Worm (Caenorhabditis elegans) whole organism, late embryonic: Measurements from ENCODE around the gene Y69A2AR.1.

Source experiments
- C38D4.7 ChIP-seq: fragments of 200-800 bp; sonication (Bioruptor generic); optimal IDR thresholded peaks from 2 replicates; lab custom pipeline; 2018; ENCODE audit warnings: mild to moderate bottlenecking, missing genetic modification characterization, moderate library complexity, missing compliant biosample characterization
- F13H6.1 ChIP-seq: sonication (generic microtip); optimal IDR thresholded peaks from 2 replicates; lab custom pipeline; 2016; ENCODE audit warnings: missing genetic modification characterization, missing compliant biosample characterization
- K02D7.2 ChIP-seq: sonication (generic microtip); optimal IDR thresholded peaks from 2 replicates; lab custom pipeline; 2017; ENCODE audit warnings: mild to moderate bottlenecking, missing genetic modification characterization, missing compliant biosample characterization
- T23F11.4 ChIP-seq: fragments of 200-800 bp; sonication (Bioruptor generic); optimal IDR thresholded peaks from 2 replicates; lab custom pipeline; 2018; ENCODE audit warnings: mild to moderate bottlenecking, missing genetic modification characterization, missing compliant biosample characterization
- ahr-1 ChIP-seq: sonication (generic microtip); optimal IDR thresholded peaks from 2 replicates; lab custom pipeline; 2016; ENCODE audit warnings: missing genetic modification characterization, missing compliant biosample characterization
- ama-1 ChIP-seq: fragments of 150-350 bp; optimal IDR thresholded peaks from 2 replicates; lab custom pipeline; 2014
- ceh-14 ChIP-seq: sonication (generic microtip); optimal IDR thresholded peaks from 2 replicates; lab custom pipeline; 2016; ENCODE audit warnings: missing genotype, missing genetic modification characterization, missing compliant biosample characterization
- ceh-24 ChIP-seq: sonication (generic microtip); optimal IDR thresholded peaks from 2 replicates; lab custom pipeline; 2016; ENCODE audit warnings: mild to moderate bottlenecking, missing genetic modification characterization, missing compliant biosample characterization
- ceh-30 ChIP-seq: fragments of 150-350 bp; optimal IDR thresholded peaks from 2 replicates; lab custom pipeline; 2014; ENCODE audit warnings: missing biosample characterization, missing genetic modification characterization
- ceh-34 ChIP-seq: sonication (generic microtip); optimal IDR thresholded peaks from 2 replicates; lab custom pipeline; 2016; ENCODE audit warnings: mild to moderate bottlenecking, missing genetic modification characterization, missing compliant biosample characterization
- ceh-45 ChIP-seq: fragments of 200-800 bp; sonication (Bioruptor generic); IDR thresholded peaks from 2 replicates; pipeline ENCODE4 v1.3.6; 2022; ENCODE audit warnings: missing genetic modification reagents, missing genetic modification characterization, missing compliant biosample characterization
- ceh-6 ChIP-seq: fragments of 200-800 bp; sonication (Bioruptor generic); optimal IDR thresholded peaks from 2 replicates; lab custom pipeline; 2018; ENCODE audit warnings: mild to moderate bottlenecking, missing genetic modification characterization, missing compliant biosample characterization
- ceh-9 ChIP-seq: sonication (generic microtip); optimal IDR thresholded peaks from 2 replicates; lab custom pipeline; 2016; ENCODE audit warnings: mild to moderate bottlenecking, missing genetic modification characterization, inconsistent platforms, missing compliant biosample characterization
- che-1 ChIP-seq: sonication (generic microtip); optimal IDR thresholded peaks from 2 replicates; lab custom pipeline; 2016; ENCODE audit warnings: mild to moderate bottlenecking, missing genetic modification characterization, missing compliant biosample characterization
- dve-1 ChIP-seq: sonication (generic microtip); optimal IDR thresholded peaks from 2 replicates; lab custom pipeline; 2017; ENCODE audit warnings: antibody characterized with exemption, mild to moderate bottlenecking, missing genetic modification characterization, missing compliant biosample characterization
- elt-2 ChIP-seq: sonication (generic microtip); optimal IDR thresholded peaks from 2 replicates; lab custom pipeline; 2016; ENCODE audit warnings: missing genetic modification reagents, missing genetic modification characterization, missing compliant biosample characterization
- elt-4 ChIP-seq: sonication (generic microtip); optimal IDR thresholded peaks from 2 replicates; lab custom pipeline; 2016; ENCODE audit warnings: missing genetic modification characterization, missing compliant biosample characterization
- ets-4 ChIP-seq: sonication (generic microtip); optimal IDR thresholded peaks from 2 replicates; lab custom pipeline; 2016; ENCODE audit warnings: missing genetic modification characterization, missing compliant biosample characterization
- fax-1 ChIP-seq: sonication (generic microtip); optimal IDR thresholded peaks from 2 replicates; lab custom pipeline; 2016; ENCODE audit warnings: missing genotype, missing genetic modification characterization, missing compliant biosample characterization
- fkh-10 ChIP-seq: fragments of 150-350 bp; optimal IDR thresholded peaks from 2 replicates; lab custom pipeline; 2014; ENCODE audit warnings: missing biosample characterization, missing genetic modification reagents, missing genetic modification characterization
- gmeb-2 ChIP-seq: sonication (generic microtip); optimal IDR thresholded peaks from 2 replicates; lab custom pipeline; 2016; ENCODE audit warnings: missing genetic modification characterization, inconsistent platforms, missing compliant biosample characterization
- hlh-15 ChIP-seq: sonication (generic microtip); optimal IDR thresholded peaks from 2 replicates; lab custom pipeline; 2016; ENCODE audit warnings: missing genetic modification characterization, missing compliant biosample characterization
- hlh-30 ChIP-seq: sonication (generic microtip); optimal IDR thresholded peaks from 2 replicates; lab custom pipeline; 2017; ENCODE audit warnings: antibody characterized with exemption, missing genetic modification characterization, missing compliant biosample characterization; ENCODE audit not compliant: insufficient read depth
- hlh-6 ChIP-seq: sonication (generic microtip); optimal IDR thresholded peaks from 2 replicates; lab custom pipeline; 2016; ENCODE audit warnings: missing genotype, missing genetic modification characterization, missing compliant biosample characterization
- hlh-8 ChIP-seq: sonication (generic microtip); optimal IDR thresholded peaks from 2 replicates; lab custom pipeline; 2016; ENCODE audit warnings: missing genotype, missing genetic modification characterization, missing compliant biosample characterization
- lim-6 ChIP-seq: sonication (generic microtip); optimal IDR thresholded peaks from 2 replicates; lab custom pipeline; 2016; ENCODE audit warnings: missing genetic modification characterization, missing compliant biosample characterization
- lin-11 ChIP-seq: fragments of 200-800 bp; sonication (Bioruptor generic); optimal IDR thresholded peaks from 2 replicates; lab custom pipeline; 2018; ENCODE audit warnings: mild to moderate bottlenecking, missing genetic modification characterization, missing compliant biosample characterization
- madf-2 ChIP-seq: sonication (generic microtip); optimal IDR thresholded peaks from 2 replicates; lab custom pipeline; 2017; ENCODE audit warnings: missing genetic modification characterization, missing compliant biosample characterization
- nfya-1 ChIP-seq: sonication (generic microtip); optimal IDR thresholded peaks from 2 replicates; lab custom pipeline; 2017; ENCODE audit warnings: missing genetic modification characterization, mild to moderate bottlenecking, missing compliant biosample characterization, antibody characterized with exemption, moderate library complexity
- nhr-11 ChIP-seq: fragments of 150-350 bp; optimal IDR thresholded peaks from 2 replicates; lab custom pipeline; 2014; ENCODE audit warnings: missing biosample characterization, missing genetic modification characterization
- nhr-232 ChIP-seq: sonication (generic microtip); optimal IDR thresholded peaks from 2 replicates; lab custom pipeline; 2016; ENCODE audit warnings: missing genetic modification characterization, missing compliant biosample characterization
- npax-4 ChIP-seq: sonication (generic microtip); optimal IDR thresholded peaks from 2 replicates; lab custom pipeline; 2016; ENCODE audit warnings: missing genetic modification characterization, missing compliant biosample characterization
- odd-2 ChIP-seq: sonication (generic microtip); optimal IDR thresholded peaks from 2 replicates; lab custom pipeline; 2017; ENCODE audit warnings: antibody characterized with exemption, mild to moderate bottlenecking, missing genetic modification characterization, missing compliant biosample characterization
- pag-3 ChIP-seq: sonication (generic microtip); optimal IDR thresholded peaks from 2 replicates; lab custom pipeline; 2016; ENCODE audit warnings: missing compliant biosample characterization, missing genetic modification characterization, borderline replicate concordance
- pat-9 ChIP-seq: fragments of 200-800 bp; sonication (Bioruptor generic); optimal IDR thresholded peaks from 2 replicates; lab custom pipeline; 2018; ENCODE audit warnings: mild to moderate bottlenecking, missing genetic modification characterization, moderate library complexity, missing compliant biosample characterization
- pha-2 ChIP-seq: sonication (generic microtip); optimal IDR thresholded peaks from 2 replicates; lab custom pipeline; 2017; ENCODE audit warnings: mild to moderate bottlenecking, missing genetic modification characterization, missing compliant biosample characterization
- pha-4 ChIP-seq: fragments of 150-350 bp; optimal IDR thresholded peaks from 2 replicates; lab custom pipeline; 2018; ENCODE audit warnings: missing biosample characterization, missing genetic modification reagents, missing genetic modification characterization
- pros-1 ChIP-seq: fragments of 150-350 bp; optimal IDR thresholded peaks from 2 replicates; lab custom pipeline; 2014; ENCODE audit warnings: missing biosample characterization, missing genetic modification reagents, missing genetic modification characterization
- rnt-1 ChIP-seq: sonication (generic microtip); optimal IDR thresholded peaks from 2 replicates; lab custom pipeline; 2016; ENCODE audit warnings: missing genetic modification characterization, missing compliant biosample characterization
- sdc-2 ChIP-seq: sonication (generic microtip); optimal IDR thresholded peaks from 2 replicates; lab custom pipeline; 2016; ENCODE audit warnings: missing genotype, missing genetic modification characterization, missing compliant biosample characterization
- sox-2 ChIP-seq: fragments of 200-800 bp; sonication (Bioruptor generic); IDR thresholded peaks from 2 replicates; pipeline ENCODE4 v1.3.6; 2022; ENCODE audit warnings: missing genetic modification reagents, missing genetic modification characterization, missing compliant biosample characterization
- sox-4 ChIP-seq: sonication (generic microtip); optimal IDR thresholded peaks from 2 replicates; lab custom pipeline; 2017; ENCODE audit warnings: mild to moderate bottlenecking, missing genetic modification characterization, inconsistent platforms, missing compliant biosample characterization
- tbx-2 ChIP-seq: sonication (generic microtip); optimal IDR thresholded peaks from 2 replicates; lab custom pipeline; 2016; ENCODE audit warnings: missing genetic modification characterization, missing compliant biosample characterization
- tbx-7 ChIP-seq: sonication (generic microtip); optimal IDR thresholded peaks from 2 replicates; lab custom pipeline; 2016; ENCODE audit warnings: missing genotype, missing genetic modification characterization, missing compliant biosample characterization
- ttx-3 ChIP-seq: sonication (generic microtip); optimal IDR thresholded peaks from 2 replicates; lab custom pipeline; 2016; ENCODE audit warnings: missing genetic modification reagents, missing genetic modification characterization, missing compliant biosample characterization
- unc-3 ChIP-seq, 2 experiments: fragments of 200-800 bp in 1 of 2; sonication (Bioruptor generic) in 1 of 2; sonication (generic microtip) in 1 of 2; conservative IDR thresholded peaks in 1 of 2; optimal IDR thresholded peaks in 1 of 2; 2 replicates each; pipeline versions ENCODE4 v1.3.6 to Lab custom; 2016 to 2022; ENCODE audit warnings: missing compliant biosample characterization in 2 of 2, missing genetic modification characterization in 2 of 2, missing genetic modification reagents in 1 of 2
- unc-42 ChIP-seq: sonication (generic microtip); optimal IDR thresholded peaks from 2 replicates; lab custom pipeline; 2016; ENCODE audit warnings: missing genotype, missing genetic modification characterization, missing compliant biosample characterization
- unc-55 ChIP-seq: sonication (generic microtip); optimal IDR thresholded peaks from 2 replicates; lab custom pipeline; 2017; ENCODE audit warnings: missing biosample characterization, missing genetic modification reagents, missing genetic modification characterization
- zip-5 ChIP-seq: sonication (generic microtip); optimal IDR thresholded peaks from 2 replicates; lab custom pipeline; 2016; ENCODE audit warnings: missing genetic modification characterization, missing compliant biosample characterization
- ztf-16 ChIP-seq: sonication (generic microtip); optimal IDR thresholded peaks from 2 replicates; lab custom pipeline; 2017; ENCODE audit warnings: missing genetic modification characterization, missing compliant biosample characterization

Gene Y69A2AR.1

ce11 chrIV:2707012-2707411, 40.2 kb downstream of the Y69A2AR.1 start, which contains the start of gene ubc-8:
ubc-8 (minus strand) TSS chrIV:2707238.
- TF ChIP-seq dve-1 (tag; lab: Kevin White, UChicago) (no peak), ttx-3 (tag; lab: Kevin White, UChicago) (no peak)

- peak; percentile 51 for TF ChIP-seq pros-1 (tag; lab: Kevin White, UChicago)
- no peak for TF ChIP-seq tbx-7 (tag; lab: Kevin White, UChicago)
- no peak for TF ChIP-seq odd-2 (tag; lab: Kevin White, UChicago)
- no peak for TF ChIP-seq ceh-30 (tag; lab: Kevin White, UChicago)
- TF ChIP-seq npax-4 (tag; lab: Kevin White, UChicago), result no peak
- no peak for TF ChIP-seq lim-6 (tag; lab: Kevin White, UChicago)
- TF ChIP-seq ceh-9, result no peak
- no peak for TF ChIP-seq madf-2
- no peak for TF ChIP-seq sox-2 (GFP tag; lab: Robert Waterston, UW)
- TF ChIP-seq elt-4, result no peak
- peak; percentile 24 for TF ChIP-seq sdc-2 (tag; lab: Kevin White, UChicago)
- no peak for TF ChIP-seq nhr-11 (tag; lab: Kevin White, UChicago)
- TF ChIP-seq T23F11.4 (GFP tag; lab: Kevin White, UChicago), result no peak
- no peak for TF ChIP-seq che-1
- TF ChIP-seq nhr-232 (tag; lab: Kevin White, UChicago), result no peak
- no peak for TF ChIP-seq lin-11 (tag; lab: Kevin White, UChicago)
- TF ChIP-seq sox-4 (tag; lab: Kevin White, UChicago), result no peak
- TF ChIP-seq ama-1, result no peak
- TF ChIP-seq hlh-8 (tag; lab: Kevin White, UChicago), result peak; percentile 24
- peak; percentile 52 for TF ChIP-seq unc-42 (tag; lab: Kevin White, UChicago)
- TF ChIP-seq fax-1 (tag; lab: Kevin White, UChicago), result no peak
- no peak for TF ChIP-seq ceh-24 (tag; lab: Kevin White, UChicago)
- peak; percentile 42 for TF ChIP-seq rnt-1
- TF ChIP-seq K02D7.2, result no peak
- TF ChIP-seq C38D4.7 (GFP tag; lab: Kevin White, UChicago), result no peak
- TF ChIP-seq ahr-1 (tag; lab: Kevin White, UChicago), result no peak
- TF ChIP-seq pha-2 (tag; lab: Kevin White, UChicago), result no peak
- no peak for TF ChIP-seq unc-3 (GFP tag; conservative IDR thresholded peaks at IDR 0.05; lab: Robert Waterston, UW)
- no peak for TF ChIP-seq unc-3 (tag; optimal IDR thresholded peaks at IDR 0.05; lab: Kevin White, UChicago)
- TF ChIP-seq ceh-6 (GFP tag; lab: Kevin White, UChicago), result no peak
- no peak for TF ChIP-seq pat-9
- TF ChIP-seq ceh-34, result peak; percentile 52
- no peak for TF ChIP-seq pag-3 (tag; lab: Kevin White, UChicago)
- TF ChIP-seq ttx-3 (tag; lab: Kevin White, UChicago), result no peak
- TF ChIP-seq zip-5 (tag; lab: Kevin White, UChicago), result no peak
- no peak for TF ChIP-seq pha-4 (tag; lab: Kevin White, UChicago)
- peak; percentile 87 for TF ChIP-seq unc-55 (GFP tag; lab: Kevin White, UChicago)
- no peak for TF ChIP-seq F13H6.1 (tag; lab: Kevin White, UChicago)
- no peak for TF ChIP-seq gmeb-2 (tag; lab: Kevin White, UChicago)
- peak; percentile 9 for TF ChIP-seq ets-4
- no peak for TF ChIP-seq fkh-10 (GFP tag; lab: Kevin White, UChicago)
- TF ChIP-seq ceh-14 (tag; lab: Kevin White, UChicago), result peak; percentile 16
- TF ChIP-seq ceh-45 (GFP tag; lab: Robert Waterston, UW), result no peak
- TF ChIP-seq tbx-2 (tag; lab: Kevin White, UChicago), result peak; percentile 72
- peak; percentile 42 for TF ChIP-seq hlh-6 (tag; lab: Kevin White, UChicago)
- no peak for TF ChIP-seq elt-2
- TF ChIP-seq nfya-1 (tag; lab: Kevin White, UChicago), result peak; percentile 89
- no peak for TF ChIP-seq hlh-15 (tag; lab: Kevin White, UChicago)
- peak; percentile 99 for TF ChIP-seq hlh-30 (tag; lab: Kevin White, UChicago)
- no peak for TF ChIP-seq ztf-16 (tag; lab: Kevin White, UChicago)
Measured at ce11 chrIV:2708329-2708965, 41.6 kb downstream of the Y69A2AR.1 start.
